Fruit fly (Drosophila melanogaster) whole organism: ENCODE measurements around the gene CG7536.

Experiments
- CG8478 ChIP-seq: fragments of >200 bp; optimal IDR thresholded peaks from 2 replicates; lab custom pipeline; 2018; ENCODE audit warnings: inconsistent platforms
- psq ChIP-seq: fragments of >200 bp; optimal IDR thresholded peaks from 2 replicates; lab custom pipeline; 2017
- usp ChIP-seq: fragments of >200 bp; optimal IDR thresholded peaks from 2 replicates; lab custom pipeline; 2017; ENCODE audit warnings: missing biosample characterization, missing genetic modification characterization, mixed read lengths

DNA sequence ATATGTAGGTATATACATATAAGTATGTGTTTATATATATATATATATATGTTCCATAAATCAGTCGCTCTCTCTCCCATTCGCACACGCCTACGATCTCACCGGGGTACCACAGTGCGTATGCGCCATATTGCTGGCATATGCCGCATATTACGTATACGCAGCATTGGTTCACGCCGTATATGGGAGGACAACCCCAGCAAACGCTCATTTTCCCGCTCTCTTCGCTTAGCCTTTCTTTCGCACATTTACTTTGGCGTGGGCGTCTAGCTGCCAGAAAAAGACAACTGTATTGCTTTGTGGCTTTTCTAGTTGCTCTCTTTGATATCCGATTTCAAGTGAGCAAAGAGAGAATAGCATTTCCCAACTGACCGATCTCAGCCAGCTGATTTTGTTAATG, 26.4 kb upstream of the CG7536 start:
- TF ChIP-seq CG8478 (no peak), usp (GFP tag; lab: Kevin White, UChicago) (no peak), psq (lab: Kevin White, UChicago) (no peak)
